Worm (Caenorhabditis elegans): Measurements from ENCODE around the gene skpo-1.

DNA sequence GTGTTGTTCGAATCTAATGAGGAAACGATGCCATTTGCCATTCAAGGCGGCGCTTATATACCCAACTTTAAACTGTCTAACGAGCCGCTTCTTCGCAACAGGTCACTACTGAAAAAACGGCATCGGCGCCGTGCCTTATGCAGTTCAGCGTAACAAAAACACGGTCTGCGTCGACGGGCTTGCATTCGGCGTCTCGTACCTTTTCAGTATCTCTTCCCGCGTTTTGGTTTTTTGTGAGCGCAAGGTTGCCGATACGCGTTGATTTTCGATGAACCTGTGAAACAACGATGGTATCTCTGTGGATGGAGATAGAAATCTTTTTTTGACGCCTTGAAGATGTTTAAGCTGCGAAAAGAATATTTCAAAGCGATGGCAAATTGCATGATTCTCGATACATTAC, 45.3 kb downstream of the skpo-1 start, which contains the start of gene col-77:
- no peak for TF ChIP-seq him-1 (tag; optimal IDR thresholded peaks at IDR 0.05)
- TF ChIP-seq W03F9.2 (tag; optimal IDR thresholded peaks at IDR 0.05) = no peak

Data from whole organism, L4/young adult.